Worm (Caenorhabditis elegans) whole organism, L1 larva: ENCODE results near the gene lec-3.

ENCODE experiments used
- F16B12.6 ChIP-seq: fragments of 150-350 bp; optimal IDR thresholded peaks from 2 replicates; lab custom pipeline; 2014; ENCODE audit warnings: missing biosample characterization, missing genetic modification characterization
- aha-1 ChIP-seq: fragments of 150-350 bp; optimal IDR thresholded peaks from 2 replicates; lab custom pipeline; 2014; ENCODE audit warnings: missing biosample characterization, missing genetic modification characterization
- aly-2 ChIP-seq: fragments of 150-350 bp; optimal IDR thresholded peaks from 2 replicates; lab custom pipeline; 2014; ENCODE audit warnings: missing biosample characterization, missing genetic modification characterization
- blmp-1 ChIP-seq: fragments of 150-350 bp; optimal IDR thresholded peaks from 2 replicates; lab custom pipeline; 2014; ENCODE audit warnings: missing biosample characterization, missing genetic modification characterization
- ceh-63 ChIP-seq: fragments of 200-800 bp; sonication (Bioruptor generic); optimal IDR thresholded peaks from 2 replicates; lab custom pipeline; 2018; ENCODE audit warnings: mild to moderate bottlenecking, missing genetic modification characterization, missing compliant biosample characterization
- ceh-8 ChIP-seq: fragments of 200-800 bp; sonication (Bioruptor generic); optimal IDR thresholded peaks from 2 replicates; lab custom pipeline; 2018; ENCODE audit warnings: mild to moderate bottlenecking, missing genetic modification characterization, moderate library complexity, missing compliant biosample characterization
- ces-1 ChIP-seq: fragments of 150-350 bp; optimal IDR thresholded peaks from 2 replicates; lab custom pipeline; 2014; ENCODE audit warnings: missing biosample characterization, missing genetic modification reagents, missing genetic modification characterization
- dsc-1 ChIP-seq: sonication (generic microtip); optimal IDR thresholded peaks from 2 replicates; lab custom pipeline; 2016; ENCODE audit warnings: mild to moderate bottlenecking, missing genetic modification characterization, missing compliant biosample characterization
- efl-1 ChIP-seq, 4 experiments: fragments of 150-350 bp; optimal IDR thresholded peaks in 3 of 4; peaks in 1 of 4; 1 replicate in 1 of 4; 2 replicates in 3 of 4; lab custom pipeline; 2014; ENCODE audit warnings: missing biosample characterization in 2 of 4, missing genetic modification characterization in 2 of 4, missing genetic modification reagents in 2 of 4
- egl-13 ChIP-seq: sonication (generic microtip); optimal IDR thresholded peaks from 2 replicates; lab custom pipeline; 2016; ENCODE audit warnings: missing genotype, missing genetic modification reagents, missing genetic modification characterization, missing compliant biosample characterization
- egl-27 ChIP-seq, 2 experiments: fragments of 150-350 bp in 1 of 2; sonication (generic microtip); optimal IDR thresholded peaks; 3 replicates each; lab custom pipeline; 2017 to 2018; ENCODE audit warnings: missing biosample characterization in 2 of 2, missing genetic modification characterization in 2 of 2, missing genetic modification reagents in 2 of 2
- elt-2 ChIP-seq: sonication (generic microtip); optimal IDR thresholded peaks from 2 replicates; lab custom pipeline; 2016; ENCODE audit warnings: missing genetic modification characterization, mild to moderate bottlenecking, inconsistent platforms, missing compliant biosample characterization, missing genetic modification reagents
- fkh-4 ChIP-seq: sonication (generic microtip); optimal IDR thresholded peaks from 2 replicates; lab custom pipeline; 2016; ENCODE audit warnings: missing compliant biosample characterization, missing genetic modification characterization, borderline replicate concordance
- hlh-17 ChIP-seq: fragments of 200-800 bp; sonication (Bioruptor generic); optimal IDR thresholded peaks from 2 replicates; lab custom pipeline; 2018; ENCODE audit warnings: missing genetic modification characterization, mild to moderate bottlenecking, missing compliant biosample characterization, moderate library complexity, borderline replicate concordance
- hlh-4 ChIP-seq: sonication (generic microtip); optimal IDR thresholded peaks from 2 replicates; lab custom pipeline; 2016; ENCODE audit warnings: mild to moderate bottlenecking, missing genetic modification characterization, missing compliant biosample characterization
- hpl-2 ChIP-seq: fragments of 150-350 bp; optimal IDR thresholded peaks from 2 replicates; lab custom pipeline; 2014; ENCODE audit warnings: missing biosample characterization, missing genetic modification reagents, missing genetic modification characterization
- isw-1 ChIP-seq: fragments of 200-800 bp; sonication (Bioruptor generic); IDR thresholded peaks from 2 replicates; pipeline ENCODE4 v1.3.6; 2022; ENCODE audit warnings: missing genetic modification characterization, missing compliant biosample characterization
- jun-1 ChIP-seq: fragments of 150-350 bp; optimal IDR thresholded peaks from 2 replicates; lab custom pipeline; 2014; ENCODE audit warnings: missing biosample characterization, missing genetic modification reagents, missing genetic modification characterization
- lin-13 ChIP-seq: fragments of 150-350 bp; optimal IDR thresholded peaks from 2 replicates; lab custom pipeline; 2014; ENCODE audit warnings: missing biosample characterization, missing genetic modification reagents, missing genetic modification characterization
- lin-14 ChIP-seq: fragments of 200-800 bp; sonication (Bioruptor generic); optimal IDR thresholded peaks from 2 replicates; lab custom pipeline; 2018; ENCODE audit warnings: mild to moderate bottlenecking, missing genetic modification characterization, moderate library complexity, missing compliant biosample characterization
- lin-15B ChIP-seq: fragments of 150-350 bp; sonication (generic microtip); optimal IDR thresholded peaks from 3 replicates; lab custom pipeline; 2014; ENCODE audit warnings: missing biosample characterization, missing genetic modification characterization
- lir-3 ChIP-seq: sonication (generic microtip); optimal IDR thresholded peaks from 2 replicates; lab custom pipeline; 2016; ENCODE audit warnings: mild to moderate bottlenecking, missing genetic modification characterization, moderate library complexity, missing compliant biosample characterization; ENCODE audit not compliant: poor library complexity
- mab-9 ChIP-seq: fragments of 200-800 bp; sonication (Bioruptor generic); IDR thresholded peaks from 2 replicates; pipeline ENCODE4 v1.3.6; 2022; ENCODE audit warnings: missing genetic modification reagents, missing genetic modification characterization, missing compliant biosample characterization
- mdl-1 ChIP-seq, 2 experiments: fragments of 150-350 bp; optimal IDR thresholded peaks; 2 replicates each; lab custom pipeline; 2014 to 2017; ENCODE audit warnings: missing biosample characterization in 2 of 2, missing genetic modification characterization in 2 of 2, inconsistent platforms in 1 of 2
- mef-2 ChIP-seq: fragments of 150-350 bp; optimal IDR thresholded peaks from 2 replicates; lab custom pipeline; 2014; ENCODE audit warnings: missing biosample characterization, missing genetic modification characterization
- mep-1 ChIP-seq: fragments of 150-350 bp; optimal IDR thresholded peaks from 2 replicates; lab custom pipeline; 2014; ENCODE audit warnings: missing biosample characterization, missing genetic modification characterization
- nhr-28 ChIP-seq: fragments of 150-350 bp; optimal IDR thresholded peaks from 2 replicates; lab custom pipeline; 2014; ENCODE audit warnings: missing biosample characterization, missing genetic modification characterization
- nhr-47 ChIP-seq: sonication (generic microtip); optimal IDR thresholded peaks from 2 replicates; lab custom pipeline; 2016; ENCODE audit warnings: mild to moderate bottlenecking, missing genetic modification characterization, moderate library complexity, missing compliant biosample characterization
- nhr-77 ChIP-seq: fragments of 150-350 bp; optimal IDR thresholded peaks from 2 replicates; lab custom pipeline; 2014; ENCODE audit warnings: missing biosample characterization, missing genetic modification characterization
- nhr-84 ChIP-seq: sonication (generic microtip); optimal IDR thresholded peaks from 2 replicates; lab custom pipeline; 2017; ENCODE audit warnings: missing biosample characterization, missing genetic modification characterization
- nhr-85 ChIP-seq: sonication (generic microtip); peaks from one replicate; lab custom pipeline; 2016; ENCODE audit warnings: missing genetic modification characterization, inconsistent platforms, missing compliant biosample characterization
- nhr-90 ChIP-seq: sonication (generic microtip); optimal IDR thresholded peaks from 2 replicates; lab custom pipeline; 2016; ENCODE audit warnings: mild to moderate bottlenecking, missing genetic modification characterization, missing compliant biosample characterization; ENCODE audit not compliant: poor library complexity
- pax-3 ChIP-seq: fragments of 200-800 bp; sonication (Bioruptor generic); optimal IDR thresholded peaks from 2 replicates; lab custom pipeline; 2018; ENCODE audit warnings: mild to moderate bottlenecking, missing genetic modification characterization, moderate library complexity, missing compliant biosample characterization
- pqm-1 ChIP-seq: sonication (generic microtip); optimal IDR thresholded peaks from 3 replicates; lab custom pipeline; 2017; ENCODE audit warnings: missing biosample characterization, missing genetic modification characterization
- rnt-1 ChIP-seq: sonication (generic microtip); optimal IDR thresholded peaks from 2 replicates; lab custom pipeline; 2016; ENCODE audit warnings: mild to moderate bottlenecking, missing genetic modification characterization, moderate library complexity, missing compliant biosample characterization
- skn-1 ChIP-seq: fragments of 150-350 bp; optimal IDR thresholded peaks from 2 replicates; lab custom pipeline; 2014; ENCODE audit warnings: missing biosample characterization, missing genetic modification characterization
- snpc-4 ChIP-seq: fragments of 150-350 bp; optimal IDR thresholded peaks from 2 replicates; lab custom pipeline; 2014; ENCODE audit warnings: missing biosample characterization, missing genetic modification characterization
- snu-23 ChIP-seq: sonication (generic microtip); optimal IDR thresholded peaks from 2 replicates; lab custom pipeline; 2016; ENCODE audit warnings: missing genetic modification characterization, missing compliant biosample characterization
- tbx-2 ChIP-seq: sonication (generic microtip); optimal IDR thresholded peaks from 2 replicates; lab custom pipeline; 2016; ENCODE audit warnings: missing genetic modification characterization, missing compliant biosample characterization
- unc-130 ChIP-seq: fragments of 150-350 bp; optimal IDR thresholded peaks from 2 replicates; lab custom pipeline; 2017; ENCODE audit warnings: missing biosample characterization, missing genetic modification characterization, inconsistent platforms
- unc-62 ChIP-seq: fragments of 150-350 bp; optimal IDR thresholded peaks from 2 replicates; lab custom pipeline; 2014; ENCODE audit warnings: missing biosample characterization, missing genetic modification reagents, missing genetic modification characterization
- unc-86 ChIP-seq: sonication (generic microtip); optimal IDR thresholded peaks from 2 replicates; lab custom pipeline; 2016; ENCODE audit warnings: missing genetic modification characterization, missing compliant biosample characterization
- xbp-1 ChIP-seq: sonication (generic microtip); optimal IDR thresholded peaks from 2 replicates; lab custom pipeline; 2016; ENCODE audit warnings: missing genetic modification characterization, missing compliant biosample characterization
- zip-4 ChIP-seq: fragments of 200-800 bp; sonication (Bioruptor generic); optimal IDR thresholded peaks from 2 replicates; lab custom pipeline; 2018; ENCODE audit warnings: mild to moderate bottlenecking, missing genetic modification characterization, moderate library complexity, missing compliant biosample characterization
- ztf-11 ChIP-seq, 2 experiments: sonication (generic microtip); optimal IDR thresholded peaks; 2 replicates each; lab custom pipeline; 2016 to 2017; ENCODE audit warnings: missing genetic modification characterization in 2 of 2, missing biosample characterization in 1 of 2, missing compliant biosample characterization in 1 of 2
- ztf-4 ChIP-seq: fragments of 150-350 bp; optimal IDR thresholded peaks from 2 replicates; lab custom pipeline; 2014; ENCODE audit warnings: missing biosample characterization, missing genetic modification characterization

lec-3 gene

ce11 chrII:9965325-9965724, 25.6 kb upstream of the lec-3 start:
- no peak for TF ChIP-seq snpc-4
- TF ChIP-seq tbx-2 (tag; lab: Kevin White, UChicago): peak; percentile 37
- TF ChIP-seq, all 84 proteins: peak for 1

ce11 chrII:9966954-9967353, 24.0 kb upstream of the lec-3 start, which contains the start of gene dtmk-1:
Gene dtmk-1 (minus strand): TSS chrII:9967099.
- TF ChIP-seq nhr-85 (tag; lab: Kevin White, UChicago) (peak; percentile 57), jun-1 (tag; lab: Kevin White, UChicago) (no peak), unc-86 (tag; lab: Kevin White, UChicago) (no peak), elt-2 (tag; lab: Kevin White, UChicago) (peak; percentile 4), nhr-90 (tag; lab: Kevin White, UChicago) (peak; percentile 3), egl-27 (tag; optimal IDR thresholded peaks at IDR 0.05; lab: Kevin White, UChicago) (no peak), hlh-4 (no peak), dsc-1 (tag; lab: Kevin White, UChicago) (no peak), mep-1 (tag; lab: Kevin White, UChicago) (no peak), snu-23 (GFP tag; lab: Kevin White, UChicago) (no peak), pqm-1 (tag; lab: Kevin White, UChicago) (no peak), lin-15B (tag; lab: Kevin White, UChicago) (no peak), rnt-1 (tag; lab: Kevin White, UChicago) (no peak), blmp-1 (no peak), mef-2 (tag; lab: Kevin White, UChicago) (no peak), pax-3 (tag; lab: Kevin White, UChicago) (no peak), efl-1 (optimal IDR thresholded peaks at IDR 0.05; lab: Kevin White, UChicago) (no peak), efl-1 (GFP tag; optimal IDR thresholded peaks at IDR 0.05 in 1 of 2; lab: Kevin White, UChicago) (peak in 1 of 2 experiments; percentile 86), ceh-8 (GFP tag; lab: Kevin White, UChicago) (no peak), lin-14 (GFP tag; lab: Kevin White, UChicago) (no peak), fkh-4 (no peak), nhr-77 (no peak), skn-1 (tag; lab: Kevin White, UChicago) (no peak), lir-3 (no peak)

ce11 chrII:9967999-9968706, 22.8 kb upstream of the lec-3 start, which contains the start of the genes R53.4 and psf-1:
Gene R53.4 (minus strand): TSS chrII:9968049.
Gene psf-1 (plus strand): TSS chrII:9968673.
- TF ChIP-seq lin-13 (GFP tag; lab: Kevin White, UChicago) (peak; percentile 53), skn-1 (tag; lab: Kevin White, UChicago) (peak; percentile 83), egl-13 (tag; lab: Kevin White, UChicago) (peak; percentile 43), nhr-28 (tag; lab: Kevin White, UChicago) (no peak), nhr-47 (tag; lab: Kevin White, UChicago) (peak; percentile 69), unc-86 (tag; lab: Kevin White, UChicago) (peak; percentile 30), aha-1 (peak; percentile 15), hlh-4 (no peak), ztf-4 (tag; lab: Kevin White, UChicago) (no peak), ces-1 (GFP tag; lab: Kevin White, UChicago) (no peak), mab-9 (GFP tag; lab: Robert Waterston, UW) (no peak), blmp-1 (peak; percentile 62), mep-1 (tag; lab: Kevin White, UChicago) (peak; percentile 76), unc-130 (peak; percentile 32), hpl-2 (GFP tag; lab: Kevin White, UChicago) (no peak), mdl-1 (tag; optimal IDR thresholded peaks at IDR 0.05; lab: Kevin White, UChicago) (peak in 1 of 2 experiments; percentile 24), isw-1 (GFP tag; lab: Robert Waterston, UW) (peak; percentile 59), F16B12.6 (tag; lab: Kevin White, UChicago) (peak; percentile 55), nhr-90 (tag; lab: Kevin White, UChicago) (peak; percentile 46), nhr-84 (tag; lab: Kevin White, UChicago) (no peak), lin-15B (tag; lab: Kevin White, UChicago) (peak; percentile 54), ztf-11 (tag; optimal IDR thresholded peaks at IDR 0.05; lab: Kevin White, UChicago) (peak in 1 of 2 experiments; percentile 57), elt-2 (tag; lab: Kevin White, UChicago) (no peak), zip-4 (GFP tag; lab: Kevin White, UChicago) (no peak), unc-62 (GFP tag; lab: Kevin White, UChicago) (no peak), ceh-63 (GFP tag; lab: Kevin White, UChicago) (no peak), hlh-17 (GFP tag; lab: Kevin White, UChicago) (no peak), aly-2 (tag; lab: Kevin White, UChicago) (no peak), xbp-1 (tag; lab: Kevin White, UChicago) (peak; percentile 61), snpc-4 (peak; percentile 23), tbx-2 (tag; lab: Kevin White, UChicago) (peak; percentile 72)
